Worm (Caenorhabditis elegans) whole organism, young adult: ENCODE results near the gene F36G3.1.

ENCODE experiments used
- C17E4.6 ChIP-seq: fragments of 200-800 bp; sonication (Bioruptor generic); IDR thresholded peaks from 2 replicates; pipeline ENCODE4 v1.3.6; 2022; ENCODE audit warnings: missing genetic modification reagents, missing genetic modification characterization, missing compliant biosample characterization
- D2030.7 ChIP-seq: fragments of 200-800 bp; sonication (Bioruptor generic); IDR thresholded peaks from 2 replicates; pipeline ENCODE4 v1.3.6; 2022; ENCODE audit warnings: missing genetic modification reagents, missing genetic modification characterization, missing compliant biosample characterization
- F23B12.7 ChIP-seq: sonication (generic microtip); optimal IDR thresholded peaks from 2 replicates; lab custom pipeline; 2017; ENCODE audit warnings: missing genetic modification characterization, mild to moderate bottlenecking, missing compliant biosample characterization, antibody characterized with exemption, moderate library complexity; ENCODE audit not compliant: insufficient read depth
- F37B4.10 ChIP-seq: fragments of 200-800 bp; sonication (Bioruptor generic); IDR thresholded peaks from 2 replicates; pipeline ENCODE4 v1.3.6; 2022; ENCODE audit warnings: missing genetic modification characterization, missing compliant biosample characterization
- K12H6.12 ChIP-seq: fragments of 200-800 bp; sonication (Bioruptor generic); optimal IDR thresholded peaks from 2 replicates; lab custom pipeline; 2018; ENCODE audit warnings: mild to moderate bottlenecking, missing genetic modification characterization, missing compliant biosample characterization
- Y53F4B.3 ChIP-seq: fragments of 200-800 bp; sonication (Bioruptor generic); IDR thresholded peaks from 2 replicates; pipeline ENCODE4 v1.3.6; 2022; ENCODE audit warnings: missing genetic modification reagents, missing genetic modification characterization, missing compliant biosample characterization
- ZK185.1 ChIP-seq: sonication (generic microtip); optimal IDR thresholded peaks from 2 replicates; lab custom pipeline; 2016; ENCODE audit warnings: mild to moderate bottlenecking, missing genetic modification characterization, missing compliant biosample characterization; ENCODE audit not compliant: poor library complexity, severe bottlenecking
- athp-1 ChIP-seq: sonication (generic microtip); optimal IDR thresholded peaks from 2 replicates; lab custom pipeline; 2017; ENCODE audit warnings: mild to moderate bottlenecking, missing genetic modification characterization, missing compliant biosample characterization
- attf-5 ChIP-seq: fragments of 200-800 bp; sonication (Bioruptor generic); optimal IDR thresholded peaks from 2 replicates; lab custom pipeline; 2018; ENCODE audit warnings: mild to moderate bottlenecking, missing genetic modification characterization, missing compliant biosample characterization
- cebp-2 ChIP-seq: fragments of 200-800 bp; sonication (Bioruptor generic); IDR thresholded peaks from 2 replicates; pipeline ENCODE4 v1.3.6; 2022; ENCODE audit warnings: missing genetic modification characterization, missing compliant biosample characterization
- ceh-27 ChIP-seq: fragments of 200-800 bp; sonication (Bioruptor generic); optimal IDR thresholded peaks from 2 replicates; lab custom pipeline; 2018; ENCODE audit warnings: mild to moderate bottlenecking, missing genetic modification characterization, moderate library complexity, missing compliant biosample characterization
- ceh-40 ChIP-seq: fragments of 200-800 bp; sonication (Bioruptor generic); IDR thresholded peaks from 2 replicates; pipeline ENCODE4 v1.3.6; 2022; ENCODE audit warnings: missing genetic modification characterization, missing compliant biosample characterization
- ceh-79 ChIP-seq: sonication (generic microtip); optimal IDR thresholded peaks from 2 replicates; lab custom pipeline; 2017; ENCODE audit warnings: mild to moderate bottlenecking, missing genetic modification characterization, missing compliant biosample characterization
- chd-7 ChIP-seq: sonication (generic microtip); optimal IDR thresholded peaks from 2 replicates; lab custom pipeline; 2016; ENCODE audit warnings: mild to moderate bottlenecking, missing genetic modification characterization, moderate library complexity, missing compliant biosample characterization
- ekl-4 ChIP-seq: fragments of 200-800 bp; sonication (Bioruptor generic); IDR thresholded peaks from 2 replicates; pipeline ENCODE4 v1.3.6; 2022; ENCODE audit warnings: missing genetic modification reagents, missing genetic modification characterization, missing compliant biosample characterization
- ets-4 ChIP-seq: fragments of 200-800 bp; sonication (Bioruptor generic); optimal IDR thresholded peaks from 2 replicates; lab custom pipeline; 2018; ENCODE audit warnings: mild to moderate bottlenecking, missing genetic modification characterization, missing compliant biosample characterization
- gei-17 ChIP-seq: fragments of 200-800 bp; sonication (Bioruptor generic); optimal IDR thresholded peaks from 2 replicates; lab custom pipeline; 2018; ENCODE audit warnings: mild to moderate bottlenecking, missing genetic modification characterization, missing compliant biosample characterization
- him-1 ChIP-seq: sonication (generic microtip); optimal IDR thresholded peaks from 2 replicates; lab custom pipeline; 2016; ENCODE audit warnings: missing genotype, missing genetic modification reagents, missing genetic modification characterization, missing compliant biosample characterization
- hlh-12 ChIP-seq: sonication (generic microtip); optimal IDR thresholded peaks from 2 replicates; lab custom pipeline; 2016; ENCODE audit warnings: missing genetic modification characterization, missing compliant biosample characterization
- lag-1 ChIP-seq: fragments of 200-800 bp; sonication (Bioruptor generic); IDR thresholded peaks from 2 replicates; pipeline ENCODE4 v1.3.6; 2022; ENCODE audit warnings: missing genetic modification reagents, missing genetic modification characterization, missing compliant biosample characterization
- let-607 ChIP-seq, 2 experiments: fragments of 200-800 bp in 1 of 2; sonication (Bioruptor generic) in 1 of 2; sonication (generic microtip) in 1 of 2; optimal IDR thresholded peaks; 2 replicates each; lab custom pipeline; 2016 to 2018; ENCODE audit warnings: mild to moderate bottlenecking in 2 of 2, missing compliant biosample characterization in 2 of 2, missing genetic modification characterization in 2 of 2, moderate library complexity in 2 of 2, missing genotype in 1 of 2
- lin-35 ChIP-seq, 3 experiments: fragments of 150-350 bp in 2 of 3; sonication (generic microtip) in 1 of 3; optimal IDR thresholded peaks; 2 replicates each; lab custom pipeline; 2014 to 2018; ENCODE audit warnings: missing biosample characterization in 3 of 3, missing genetic modification characterization in 3 of 3, missing genetic modification reagents in 3 of 3
- madf-10 ChIP-seq: sonication (generic microtip); optimal IDR thresholded peaks from 2 replicates; lab custom pipeline; 2016; ENCODE audit warnings: mild to moderate bottlenecking, missing genetic modification characterization, missing compliant biosample characterization
- madf-6 ChIP-seq: fragments of 200-800 bp; sonication (Bioruptor generic); IDR thresholded peaks from 2 replicates; pipeline ENCODE4 v1.3.6; 2022; ENCODE audit warnings: missing genetic modification reagents, missing genetic modification characterization, missing compliant biosample characterization
- nfya-2 ChIP-seq: fragments of 200-800 bp; sonication (Bioruptor generic); IDR thresholded peaks from 2 replicates; pipeline ENCODE4 v1.3.6; 2022; ENCODE audit warnings: missing genetic modification reagents, missing genetic modification characterization, missing compliant biosample characterization
- nfyb-1 ChIP-seq: fragments of 200-800 bp; sonication (Bioruptor generic); IDR thresholded peaks from 2 replicates; pipeline ENCODE4 v1.3.6; 2022; ENCODE audit warnings: missing genetic modification reagents, missing genetic modification characterization, missing compliant biosample characterization
- pha-4 ChIP-seq: fragments of 150-350 bp; sonication (generic microtip); optimal IDR thresholded peaks from 2 replicates; lab custom pipeline; 2014; ENCODE audit warnings: missing biosample characterization, missing genetic modification reagents, missing genetic modification characterization
- snpc-1.3 ChIP-seq: sonication (generic microtip); optimal IDR thresholded peaks from 2 replicates; lab custom pipeline; 2017; ENCODE audit warnings: missing genetic modification characterization, mild to moderate bottlenecking, missing compliant biosample characterization, antibody characterized with exemption, moderate library complexity, missing genotype, missing genetic modification reagents; ENCODE audit not compliant: insufficient read depth
- somi-1 ChIP-seq: fragments of 200-800 bp; sonication (Bioruptor generic); optimal IDR thresholded peaks from 2 replicates; lab custom pipeline; 2018; ENCODE audit warnings: mild to moderate bottlenecking, missing genetic modification characterization, missing compliant biosample characterization
- sptf-2 ChIP-seq: fragments of 200-800 bp; sonication (Bioruptor generic); optimal IDR thresholded peaks from 2 replicates; lab custom pipeline; 2018; ENCODE audit warnings: mild to moderate bottlenecking, missing genetic modification characterization, missing compliant biosample characterization
- tbx-9 ChIP-seq: sonication (generic microtip); optimal IDR thresholded peaks from 2 replicates; lab custom pipeline; 2016; ENCODE audit warnings: borderline replicate concordance, missing genetic modification characterization, inconsistent platforms, missing compliant biosample characterization
- unc-62 ChIP-seq: fragments of 150-350 bp; optimal IDR thresholded peaks from 2 replicates; lab custom pipeline; 2014; ENCODE audit warnings: missing biosample characterization, missing genetic modification reagents, missing genetic modification characterization
- zfh-2 ChIP-seq: fragments of 200-800 bp; sonication (Bioruptor generic); conservative IDR thresholded peaks from 2 replicates; pipeline ENCODE4 v1.3.6; 2022; ENCODE audit warnings: missing genetic modification reagents, missing genetic modification characterization, missing compliant biosample characterization
- ztf-18 ChIP-seq: sonication (generic microtip); optimal IDR thresholded peaks from 2 replicates; lab custom pipeline; 2016; ENCODE audit warnings: missing genotype, mild to moderate bottlenecking, missing genetic modification characterization, missing compliant biosample characterization
- ztf-3 ChIP-seq: fragments of 200-800 bp; sonication (Bioruptor generic); optimal IDR thresholded peaks from 2 replicates; lab custom pipeline; 2018; ENCODE audit warnings: mild to moderate bottlenecking, missing genetic modification characterization, missing compliant biosample characterization

F36G3.1 gene

ce11 chrX:9807377-9808048 is 18.5 kb upstream of the F36G3.1 start, which contains the start of gene lgc-47:
Gene lgc-47, minus strand, starts transcription at chrX:9807662.
- TF ChIP-seq ekl-4 (GFP tag; lab: Robert Waterston, UW) (no peak), ztf-3 (GFP tag; lab: Kevin White, UChicago) (no peak), madf-10 (tag; lab: Kevin White, UChicago) (peak; percentile 3), cebp-2 (no peak), zfh-2 (GFP tag; lab: Robert Waterston, UW) (peak; percentile 86)

- TF ChIP-seq somi-1 (no peak), gei-17 (GFP tag; lab: Kevin White, UChicago) (no peak), F23B12.7 (tag; lab: Kevin White, UChicago) (no peak), ceh-79 (tag; lab: Kevin White, UChicago) (no peak), nfyb-1 (GFP tag; lab: Robert Waterston, UW) (no peak), athp-1 (no peak), sptf-2 (GFP tag; lab: Kevin White, UChicago) (no peak), attf-5 (GFP tag; lab: Kevin White, UChicago) (no peak), ztf-3 (GFP tag; lab: Kevin White, UChicago) (no peak), D2030.7 (GFP tag; lab: Robert Waterston, UW) (no peak), F37B4.10 (GFP tag; lab: Robert Waterston, UW) (no peak), let-607 (tag; optimal IDR thresholded peaks at IDR 0.05; lab: Kevin White, UChicago) (no peak), snpc-1.3 (tag; lab: Kevin White, UChicago) (no peak), lin-35 (GFP tag; optimal IDR thresholded peaks at IDR 0.05; lab: Kevin White, UChicago) (no peak), pha-4 (no peak), nfya-2 (no peak)
These were observed 16.4 kb upstream of the F36G3.1 start for ce11 chrX:9805426-9805825.

ce11 chrX:9804735-9805134 is 15.7 kb upstream of the F36G3.1 start:
- TF ChIP-seq K12H6.12 (tag; lab: Kevin White, UChicago) (no peak), chd-7 (tag; lab: Kevin White, UChicago) (no peak), ets-4 (GFP tag; lab: Kevin White, UChicago) (no peak), hlh-12 (no peak), ceh-27 (GFP tag; lab: Kevin White, UChicago) (no peak), ceh-40 (GFP tag; lab: Robert Waterston, UW) (no peak), madf-6 (GFP tag; lab: Robert Waterston, UW) (no peak), tbx-9 (tag; lab: Kevin White, UChicago) (no peak), ZK185.1 (tag; lab: Kevin White, UChicago) (no peak), Y53F4B.3 (GFP tag; lab: Robert Waterston, UW) (no peak), ceh-79 (tag; lab: Kevin White, UChicago) (no peak), ztf-18 (tag; lab: Kevin White, UChicago) (no peak), attf-5 (GFP tag; lab: Kevin White, UChicago) (no peak), lag-1 (GFP tag; lab: Robert Waterston, UW) (no peak), C17E4.6 (GFP tag; lab: Robert Waterston, UW) (no peak), him-1 (tag; lab: Kevin White, UChicago) (no peak), lin-35 (GFP tag; optimal IDR thresholded peaks at IDR 0.05; lab: Kevin White, UChicago) (no peak), unc-62 (GFP tag; lab: Kevin White, UChicago) (no peak)
